Fruit fly (Drosophila melanogaster) S2 (cell line): Measurements from ENCODE around the gene Tspo.

Experiments
- CG8478 ChIP-seq: fragments of >200 bp; optimal IDR thresholded peaks from 2 replicates; lab custom pipeline; 2018
- CTCF ChIP-seq, 2 experiments: fragments of >200 bp; optimal IDR thresholded peaks; 2 replicates each; lab custom pipeline; 2018

DNA sequence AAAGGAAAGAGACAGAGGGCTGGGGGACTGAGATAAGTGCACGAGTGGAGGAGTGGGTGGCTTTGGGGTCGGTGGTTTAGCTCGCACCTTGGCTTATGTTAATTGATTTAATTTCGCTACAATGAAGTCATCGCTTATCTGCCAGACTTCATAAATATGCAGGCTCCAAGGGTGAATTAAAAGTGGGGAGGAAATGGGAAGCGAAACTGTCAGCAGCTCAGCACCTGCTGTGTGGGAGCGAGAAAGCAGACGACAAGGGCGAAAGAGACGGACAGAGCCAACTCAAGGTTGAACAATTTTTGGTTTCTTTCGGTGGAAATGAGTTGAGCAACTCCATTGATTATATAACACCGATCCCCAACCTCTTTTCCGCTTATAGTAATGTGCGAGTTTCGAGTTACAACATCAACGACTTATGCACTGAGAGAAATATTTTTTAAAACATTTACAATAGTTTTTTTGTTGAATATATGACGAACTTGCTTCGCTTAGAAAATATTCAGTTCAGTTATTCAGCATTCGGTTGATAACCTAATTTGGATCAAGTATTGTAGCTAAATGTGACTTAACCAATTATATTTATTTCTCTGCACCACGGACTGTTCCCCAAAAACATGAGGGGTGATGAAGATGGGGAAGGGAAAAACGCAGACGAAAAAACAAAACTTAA is 38.9 kb upstream of the Tspo start:
- TF ChIP-seq CTCF (optimal IDR thresholded peaks at IDR 0.05; lab: Kevin White, UChicago) = no peak
- TF ChIP-seq CG8478 (lab: Kevin White, UChicago) = no peak
